Fruit fly (Drosophila melanogaster) whole organism, embryonic: Measurements from ENCODE around the gene CG11560.

Source experiments
- ATbp ChIP-seq: fragments of 200-800 bp; sonication (Bioruptor generic); optimal IDR thresholded peaks from 2 replicates; lab custom pipeline; 2017; ENCODE audit warnings: missing biosample characterization, mild to moderate bottlenecking, missing genetic modification characterization, missing genetic modification reagents
- CG10209 ChIP-seq: fragments of 200-800 bp; sonication (Bioruptor generic); optimal IDR thresholded peaks from 3 replicates; lab custom pipeline; 2017; ENCODE audit warnings: missing biosample characterization, mild to moderate bottlenecking, missing genetic modification characterization, missing genetic modification reagents
- CG10431 ChIP-seq: fragments of 200-800 bp; sonication (Bioruptor generic); optimal IDR thresholded peaks from 3 replicates; lab custom pipeline; 2018; ENCODE audit warnings: missing biosample characterization, mild to moderate bottlenecking, missing genetic modification characterization
- CG11695 ChIP-seq: fragments of 200-800 bp; sonication (Bioruptor generic); IDR thresholded peaks from 3 replicates; pipeline ENCODE4 v1.3.6; 2022; ENCODE audit warnings: missing biosample characterization, missing genetic modification characterization
- CG11696 ChIP-seq: fragments of 200-800 bp; sonication (Bioruptor generic); IDR thresholded peaks from 2 replicates; pipeline ENCODE4 v1.3.6; 2022; ENCODE audit warnings: missing biosample characterization, missing genetic modification characterization
- CG13287 ChIP-seq: fragments of 200-800 bp; sonication (Bioruptor generic); IDR thresholded peaks from 2 replicates; pipeline ENCODE4 v1.3.6; 2022; ENCODE audit warnings: missing biosample characterization, missing genetic modification characterization; ENCODE audit not compliant: partially characterized antibody
- CG1529 ChIP-seq: fragments of 200-800 bp; sonication (Bioruptor generic); optimal IDR thresholded peaks from 3 replicates; lab custom pipeline; 2018; ENCODE audit warnings: missing biosample characterization, missing genetic modification characterization
- CG17385 ChIP-seq: fragments of 200-800 bp; sonication (Bioruptor generic); optimal IDR thresholded peaks from 3 replicates; lab custom pipeline; 2018; ENCODE audit warnings: missing biosample characterization, mild to moderate bottlenecking, missing genetic modification characterization
- CG2129 ChIP-seq: fragments of 200-800 bp; sonication (Bioruptor generic); IDR thresholded peaks from 2 replicates; pipeline ENCODE4 v1.3.6; 2022; ENCODE audit warnings: missing biosample characterization, missing genetic modification characterization; ENCODE audit not compliant: partially characterized antibody
- CG2199 ChIP-seq: fragments of 200-800 bp; sonication (Bioruptor generic); IDR thresholded peaks from 3 replicates; pipeline ENCODE4 v1.3.6; 2022; ENCODE audit warnings: missing biosample characterization, missing genetic modification characterization
- CG30020 ChIP-seq: fragments of 200-800 bp; optimal IDR thresholded peaks from 2 replicates; lab custom pipeline; 2019; ENCODE audit warnings: missing biosample characterization, mild to moderate bottlenecking, missing genetic modification characterization, moderate library complexity
- CG30431 ChIP-seq: fragments of 200-800 bp; sonication (Bioruptor generic); optimal IDR thresholded peaks from 2 replicates; lab custom pipeline; 2017; ENCODE audit warnings: missing biosample characterization, missing genetic modification characterization
- CG32772 ChIP-seq: fragments of 200-800 bp; sonication (Bioruptor generic); IDR thresholded peaks from 2 replicates; pipeline ENCODE4 v1.3.6; 2022; ENCODE audit warnings: missing biosample characterization, missing genetic modification characterization
- CG34224 ChIP-seq: fragments of 200-800 bp; sonication (Bioruptor generic); IDR thresholded peaks from 3 replicates; pipeline ENCODE4 v1.3.6; 2022; ENCODE audit warnings: missing biosample characterization, missing genetic modification characterization; ENCODE audit not compliant: partially characterized antibody
- CG34422 ChIP-seq: fragments of 200-800 bp; sonication (Bioruptor generic); IDR thresholded peaks from 3 replicates; pipeline ENCODE4 v1.3.6; 2022; ENCODE audit warnings: missing biosample characterization, missing genetic modification characterization
- CG3995 ChIP-seq: fragments of 200-800 bp; sonication (Bioruptor generic); optimal IDR thresholded peaks from 3 replicates; lab custom pipeline; 2016; ENCODE audit warnings: missing biosample characterization, missing genetic modification characterization
- CG4282 ChIP-seq: fragments of 200-800 bp; sonication (Bioruptor generic); optimal IDR thresholded peaks from 2 replicates; lab custom pipeline; 2016; ENCODE audit warnings: missing biosample characterization, missing genetic modification characterization
- CG4617 ChIP-seq: fragments of 200-800 bp; sonication (Bioruptor generic); optimal IDR thresholded peaks from 3 replicates; lab custom pipeline; 2016; ENCODE audit warnings: missing biosample characterization, missing genetic modification characterization, borderline replicate concordance
- CG7357 ChIP-seq: fragments of 200-800 bp; sonication (Bioruptor generic); IDR thresholded peaks from 3 replicates; pipeline ENCODE4 v1.3.6; 2022; ENCODE audit warnings: missing biosample characterization, missing genetic modification characterization
- CG7556 ChIP-seq: fragments of 200-800 bp; sonication (Bioruptor generic); optimal IDR thresholded peaks from 2 replicates; lab custom pipeline; 2017; ENCODE audit warnings: missing biosample characterization, mild to moderate bottlenecking, missing genetic modification characterization
- CG8290 ChIP-seq, 3 experiments: fragments of 200-800 bp; sonication (Bioruptor generic); optimal IDR thresholded peaks; 2 replicates each; lab custom pipeline; 2016 to 2019; ENCODE audit warnings: missing biosample characterization in 3 of 3, missing genetic modification characterization in 3 of 3, mild to moderate bottlenecking in 2 of 3, moderate library complexity in 1 of 3
- CG8359 ChIP-seq: fragments of 200-800 bp; sonication (Bioruptor generic); optimal IDR thresholded peaks from 2 replicates; lab custom pipeline; 2017; ENCODE audit warnings: missing biosample characterization, mild to moderate bottlenecking, missing genetic modification characterization, borderline replicate concordance
- CG8478 ChIP-seq: fragments of >200 bp; optimal IDR thresholded peaks from 2 replicates; lab custom pipeline; 2018
- CkIIα-i1 ChIP-seq: fragments of 200-800 bp; sonication (Bioruptor generic); IDR thresholded peaks from 2 replicates; pipeline ENCODE4 v1.3.6; 2022; ENCODE audit warnings: missing biosample characterization, missing genetic modification characterization
- Dll ChIP-seq: fragments of 200-800 bp; sonication (Bioruptor generic); IDR thresholded peaks from 4 replicates; pipeline ENCODE4 v1.3.6; 2022; ENCODE audit warnings: missing biosample characterization, missing genetic modification characterization; ENCODE audit not compliant: partially characterized antibody
- Dp ChIP-seq: fragments of 200-800 bp; sonication (Bioruptor generic); optimal IDR thresholded peaks from 2 replicates; lab custom pipeline; 2018; ENCODE audit warnings: missing biosample characterization, mild to moderate bottlenecking, missing genetic modification characterization, moderate library complexity
- E2f2 ChIP-seq: fragments of 200-800 bp; sonication (Bioruptor generic); IDR thresholded peaks from 2 replicates; pipeline ENCODE4 v1.3.6; 2022; ENCODE audit warnings: missing biosample characterization, missing genetic modification characterization
- Lim3 ChIP-seq: fragments of 200-800 bp; sonication (Bioruptor generic); IDR thresholded peaks from 2 replicates; pipeline ENCODE4 v1.3.6; 2022; ENCODE audit warnings: missing biosample characterization, missing genetic modification characterization
- MESR4 ChIP-seq: fragments of 200-800 bp; sonication (Bioruptor generic); optimal IDR thresholded peaks from 2 replicates; lab custom pipeline; 2018; ENCODE audit warnings: missing biosample characterization, mild to moderate bottlenecking, missing genetic modification characterization, moderate library complexity
- Nf-YC ChIP-seq: fragments of 200-800 bp; optimal IDR thresholded peaks from 3 replicates; lab custom pipeline; 2019; ENCODE audit warnings: missing biosample characterization, mild to moderate bottlenecking, missing genetic modification characterization, moderate library complexity
- Opbp ChIP-seq: fragments of 200-800 bp; sonication (Bioruptor generic); IDR thresholded peaks from 3 replicates; pipeline ENCODE4 v1.3.6; 2022; ENCODE audit warnings: missing biosample characterization, missing genetic modification characterization; ENCODE audit not compliant: partially characterized antibody
- Optix ChIP-seq: fragments of 200-800 bp; sonication (Bioruptor generic); IDR thresholded peaks from 3 replicates; pipeline ENCODE4 v1.3.6; 2022; ENCODE audit warnings: missing biosample characterization, missing genetic modification characterization
- Scr ChIP-seq: fragments of 200-800 bp; sonication (Bioruptor generic); IDR thresholded peaks from 2 replicates; pipeline ENCODE4 v1.3.6; 2022; ENCODE audit warnings: missing biosample characterization, missing genetic modification characterization; ENCODE audit not compliant: partially characterized antibody
- Spps ChIP-seq: fragments of 200-800 bp; sonication (Bioruptor generic); optimal IDR thresholded peaks from 2 replicates; lab custom pipeline; 2018; ENCODE audit warnings: missing biosample characterization, mild to moderate bottlenecking, missing genetic modification characterization
- Sry-δ ChIP-seq: fragments of 200-800 bp; sonication (Bioruptor generic); optimal IDR thresholded peaks from 2 replicates; lab custom pipeline; 2016; ENCODE audit warnings: missing biosample characterization, missing genetic modification characterization
- Xrp1 ChIP-seq: fragments of 200-800 bp; sonication (Bioruptor generic); IDR thresholded peaks from 2 replicates; pipeline ENCODE4 v1.3.6; 2022; ENCODE audit warnings: missing biosample characterization, missing genetic modification characterization
- YL-1 ChIP-seq: fragments of 200-800 bp; sonication (Bioruptor generic); optimal IDR thresholded peaks from 3 replicates; lab custom pipeline; 2017; ENCODE audit warnings: missing biosample characterization, mild to moderate bottlenecking, missing genetic modification characterization
- cas ChIP-seq: fragments of 200-800 bp; sonication (Bioruptor generic); IDR thresholded peaks from 2 replicates; pipeline ENCODE4 v1.3.6; 2022; ENCODE audit warnings: missing biosample characterization, missing genetic modification characterization
- chinmo ChIP-seq: fragments of 200-800 bp; sonication (Bioruptor generic); IDR thresholded peaks from 4 replicates; pipeline ENCODE4 v1.3.6; 2022; ENCODE audit warnings: missing biosample characterization, missing genetic modification characterization; ENCODE audit not compliant: partially characterized antibody
- chm ChIP-seq: fragments of 200-800 bp; sonication (Bioruptor generic); IDR thresholded peaks from 2 replicates; pipeline ENCODE4 v1.3.6; 2022; ENCODE audit warnings: missing biosample characterization, missing genetic modification characterization
- hkb ChIP-seq, 2 experiments: fragments of 200-800 bp in 1 of 2; fragments of >200 bp in 1 of 2; sonication (Bioruptor generic) in 1 of 2; IDR thresholded peaks in 1 of 2; optimal IDR thresholded peaks in 1 of 2; 2 replicates each; pipeline versions ENCODE4 v1.3.6 to Lab custom; 2017 to 2022; ENCODE audit warnings: missing biosample characterization in 1 of 2, missing genetic modification characterization in 1 of 2
- kni ChIP-seq: fragments of 200-800 bp; sonication (Bioruptor generic); optimal IDR thresholded peaks from 3 replicates; lab custom pipeline; 2017; ENCODE audit warnings: mild to moderate bottlenecking, missing biosample characterization, missing genetic modification reagents, missing genetic modification characterization
- lmd ChIP-seq: fragments of 200-800 bp; sonication (Bioruptor generic); IDR thresholded peaks from 2 replicates; pipeline ENCODE4 v1.3.6; 2022; ENCODE audit warnings: missing biosample characterization, missing genetic modification characterization
- onecut ChIP-seq: fragments of 200-800 bp; sonication (Bioruptor generic); IDR thresholded peaks from 2 replicates; pipeline ENCODE4 v1.3.6; 2022; ENCODE audit warnings: missing biosample characterization, missing genetic modification characterization
- tin ChIP-seq: fragments of 200-800 bp; sonication (Bioruptor generic); optimal IDR thresholded peaks from 3 replicates; lab custom pipeline; 2016; ENCODE audit warnings: missing biosample characterization, missing genetic modification characterization
- tio ChIP-seq: fragments of 200-800 bp; sonication (Bioruptor generic); optimal IDR thresholded peaks from 2 replicates; lab custom pipeline; 2017; ENCODE audit warnings: missing biosample characterization, missing genetic modification characterization, inconsistent platforms
- trem ChIP-seq: fragments of 200-800 bp; optimal IDR thresholded peaks from 3 replicates; lab custom pipeline; 2019; ENCODE audit warnings: missing biosample characterization, mild to moderate bottlenecking, missing genetic modification characterization, moderate library complexity
- unpg ChIP-seq: fragments of 200-800 bp; sonication (Bioruptor generic); optimal IDR thresholded peaks from 3 replicates; lab custom pipeline; 2018; ENCODE audit warnings: missing biosample characterization, mild to moderate bottlenecking, missing genetic modification characterization, moderate library complexity
- usp ChIP-seq: fragments of >200 bp; optimal IDR thresholded peaks from 2 replicates; lab custom pipeline; 2017; ENCODE audit warnings: missing biosample characterization, missing genetic modification characterization
- vnd ChIP-seq: fragments of 200-800 bp; sonication (Bioruptor generic); IDR thresholded peaks from 3 replicates; pipeline ENCODE4 v1.3.6; 2022; ENCODE audit warnings: missing biosample characterization, missing genetic modification characterization; ENCODE audit not compliant: partially characterized antibody

Gene CG11560

DNA sequence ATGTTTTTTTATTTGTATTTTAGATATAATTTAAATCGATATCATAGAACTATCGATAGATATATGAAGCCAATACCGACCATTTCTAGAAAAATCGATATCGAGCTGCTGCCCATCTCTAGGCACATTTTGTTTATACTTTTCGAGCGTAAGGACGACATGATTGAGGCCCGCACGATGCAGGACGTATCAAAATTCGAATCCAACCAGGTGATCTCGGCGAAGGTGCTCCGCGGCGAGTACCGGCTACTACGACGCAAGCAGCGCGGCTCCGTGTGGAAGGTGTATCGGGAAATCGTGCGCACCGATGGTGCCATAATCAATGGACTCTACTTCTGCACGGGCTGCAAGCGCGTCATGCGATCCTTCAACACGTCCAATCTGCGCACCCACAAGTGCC, 1.7 kb upstream of the CG11560 start, which contains the start of gene ssp (continued):
- no peak for TF ChIP-seq CG8478
- no peak for TF ChIP-seq CG7357
- TF ChIP-seq MESR4 (GFP tag; lab: Kevin White, UChicago) = peak; percentile 82
- no peak for TF ChIP-seq Optix
- TF ChIP-seq lmd = no peak
- peak; percentile 43 for TF ChIP-seq CG4617 (GFP tag; lab: Kevin White, UChicago)
- TF ChIP-seq CG30020 (tag; lab: Kevin White, UChicago) = no peak
- peak; percentile 91 for TF ChIP-seq CG13287 (GFP tag; lab: Robert Waterston, UW)
- TF ChIP-seq CG1529 (GFP tag; lab: Kevin White, UChicago) = no peak
- peak; percentile 30; the same call in 1 of the 2 replicates for TF ChIP-seq onecut (GFP tag; lab: Robert Waterston, UW)
- no peak for TF ChIP-seq tio (GFP tag; lab: Kevin White, UChicago)
- 0 out of 2 replicates have a peak, but pooled peaks have one; percentile 7 for TF ChIP-seq chm (GFP tag; lab: Robert Waterston, UW)
- TF ChIP-seq CG30431 (GFP tag; lab: Kevin White, UChicago) = no peak
- 0 out of 4 replicates have a peak, but pooled peaks have one; percentile 27 for TF ChIP-seq chinmo (GFP tag; lab: Robert Waterston, UW)
- TF ChIP-seq Dll = peak; percentile 91
- no peak for TF ChIP-seq unpg (GFP tag; lab: Kevin White, UChicago)
- peak; percentile 85 for TF ChIP-seq Sry-δ (GFP tag; lab: Kevin White, UChicago)
- no peak for TF ChIP-seq CG8359
- no peak for TF ChIP-seq CG11695
- no peak for TF ChIP-seq tin
- TF ChIP-seq CG11696 (GFP tag; lab: Robert Waterston, UW) = no peak
- no peak for TF ChIP-seq Xrp1 (GFP tag; lab: Robert Waterston, UW)
- no peak for TF ChIP-seq CkIIα-i1 (GFP tag; lab: Robert Waterston, UW)
- TF ChIP-seq Dp (GFP tag; lab: Kevin White, UChicago) = peak; percentile 47
- TF ChIP-seq Spps (tag; lab: Kevin White, UChicago) = no peak
- TF ChIP-seq Nf-YC (tag; lab: Kevin White, UChicago) = no peak
- peak; percentile 84 for TF ChIP-seq Scr (GFP tag; lab: Robert Waterston, UW)
- no peak for TF ChIP-seq ATbp (GFP tag; lab: Kevin White, UChicago)
- TF ChIP-seq CG10431 (GFP tag; lab: Kevin White, UChicago) = no peak
- TF ChIP-seq usp = no peak
- no peak for TF ChIP-seq CG32772 (GFP tag; lab: Robert Waterston, UW)
- no peak for TF ChIP-seq CG2199 (GFP tag; lab: Robert Waterston, UW)
- no peak for TF ChIP-seq cas (GFP tag; lab: Robert Waterston, UW)
- TF ChIP-seq Opbp (GFP tag; lab: Robert Waterston, UW) = peak; percentile 86
- no peak for TF ChIP-seq kni
- no peak for TF ChIP-seq Lim3 (GFP tag; lab: Robert Waterston, UW)
- TF ChIP-seq CG34422 (GFP tag; lab: Robert Waterston, UW) = peak; percentile 20; the same call in 1 of the 3 replicates
- TF ChIP-seq CG10209 (GFP tag; lab: Kevin White, UChicago) = no peak
- no peak for TF ChIP-seq CG8290 (GFP tag; optimal IDR thresholded peaks at IDR 0.05; lab: Kevin White, UChicago)
- TF ChIP-seq CG8290 (tag; optimal IDR thresholded peaks at IDR 0.05; lab: Kevin White, UChicago) = no peak
- no peak for TF ChIP-seq CG17385 (GFP tag; lab: Kevin White, UChicago)
- TF ChIP-seq CG4282 = no peak
- TF ChIP-seq YL-1 (GFP tag; lab: Kevin White, UChicago) = peak; percentile 28
- TF ChIP-seq CG3995 (GFP tag; lab: Kevin White, UChicago) = no peak
- peak; percentile 75 for TF ChIP-seq CG2129
- TF ChIP-seq CG7556 = no peak
- TF ChIP-seq vnd (GFP tag; lab: Robert Waterston, UW) = peak; percentile 70
- no peak for TF ChIP-seq hkb (optimal IDR thresholded peaks at IDR 0.05; lab: Kevin White, UChicago)
- no peak for TF ChIP-seq hkb (GFP tag; IDR thresholded peaks at IDR 0.05; lab: Robert Waterston, UW)
- TF ChIP-seq CG34224 = peak; percentile 88
- 0 out of 2 replicates have a peak, but pooled peaks have one; percentile 33 for TF ChIP-seq E2f2 (GFP tag; lab: Robert Waterston, UW)
- TF ChIP-seq trem (tag; lab: Kevin White, UChicago) = peak; percentile 41
